Worm (Caenorhabditis elegans) whole organism, L4 larva: ENCODE results near the gene scl-8.

Experiments used
- F44E2.7 ChIP-seq: fragments of 200-800 bp; sonication (Bioruptor generic); IDR thresholded peaks from 2 replicates; pipeline ENCODE4 v2.1.2; 2022; ENCODE audit warnings: missing genetic modification characterization, missing compliant biosample characterization
- R02D3.7 ChIP-seq: fragments of 150-350 bp; sonication (generic microtip); optimal IDR thresholded peaks from 3 replicates; lab custom pipeline; 2014; ENCODE audit warnings: missing biosample characterization, missing genetic modification characterization
- T20F7.1 ChIP-seq: fragments of 200-800 bp; sonication (Bioruptor generic); optimal IDR thresholded peaks from 2 replicates; lab custom pipeline; 2018; ENCODE audit warnings: mild to moderate bottlenecking, missing genetic modification characterization, missing compliant biosample characterization
- T26A8.4 ChIP-seq: fragments of 200-800 bp; sonication (Bioruptor generic); IDR thresholded peaks from 2 replicates; pipeline ENCODE4 v1.3.6; 2022; ENCODE audit warnings: missing genetic modification characterization, missing compliant biosample characterization
- Y105C5A.15 ChIP-seq: fragments of 200-800 bp; sonication (Bioruptor generic); IDR thresholded peaks from 2 replicates; pipeline ENCODE4 v1.3.6; 2022; ENCODE audit warnings: missing genetic modification characterization, missing compliant biosample characterization
- Y48G9A.11 ChIP-seq: fragments of 200-800 bp; sonication (Bioruptor generic); IDR thresholded peaks from 2 replicates; pipeline ENCODE4 v1.3.6; 2022; ENCODE audit warnings: missing genetic modification reagents, missing genetic modification characterization, missing compliant biosample characterization
- Y75B8A.6 ChIP-seq: fragments of 200-800 bp; sonication (Bioruptor generic); IDR thresholded peaks from 2 replicates; pipeline ENCODE4 v1.3.6; 2022; ENCODE audit warnings: missing genetic modification reagents, missing genetic modification characterization, missing compliant biosample characterization
- ama-1 ChIP-seq: fragments of 150-350 bp; optimal IDR thresholded peaks from 2 replicates; lab custom pipeline; 2014; ENCODE audit warnings: inconsistent platforms, mixed read lengths
- ceh-20 ChIP-seq: fragments of 200-800 bp; sonication (Bioruptor generic); IDR thresholded peaks from 2 replicates; pipeline ENCODE4 v1.3.6; 2022; ENCODE audit warnings: missing genetic modification reagents, missing genetic modification characterization, missing compliant biosample characterization
- ceh-28 ChIP-seq: fragments of 150-350 bp; optimal IDR thresholded peaks from 2 replicates; lab custom pipeline; 2014; ENCODE audit warnings: missing biosample characterization, missing genetic modification reagents, missing genetic modification characterization
- ceh-62 ChIP-seq: sonication (generic microtip); optimal IDR thresholded peaks from 2 replicates; lab custom pipeline; 2017; ENCODE audit warnings: missing biosample characterization, missing genetic modification characterization
- ceh-82 ChIP-seq: sonication (generic microtip); optimal IDR thresholded peaks from 2 replicates; lab custom pipeline; 2017; ENCODE audit warnings: missing biosample characterization, missing genetic modification characterization
- ctbp-1 ChIP-seq: fragments of 200-800 bp; sonication (Bioruptor generic); IDR thresholded peaks from 2 replicates; pipeline ENCODE4 v1.3.6; 2022; ENCODE audit warnings: missing genetic modification reagents, missing genetic modification characterization, missing compliant biosample characterization
- daf-12 ChIP-seq: fragments of 150-350 bp; optimal IDR thresholded peaks from 2 replicates; lab custom pipeline; 2014; ENCODE audit warnings: missing biosample characterization, missing genetic modification reagents, missing genetic modification characterization
- daf-16 ChIP-seq, 3 experiments: sonication (generic microtip); optimal IDR thresholded peaks; 2 replicates each; lab custom pipeline; 2016 to 2017; ENCODE audit warnings: missing genetic modification characterization in 3 of 3, missing genetic modification reagents in 3 of 3, mild to moderate bottlenecking in 2 of 3, missing compliant biosample characterization in 2 of 3, missing biosample characterization in 1 of 3, moderate library complexity in 1 of 3
- daf-19 ChIP-seq: fragments of 200-800 bp; sonication (Bioruptor generic); conservative IDR thresholded peaks from 2 replicates; pipeline ENCODE4 v1.3.6; 2022; ENCODE audit warnings: missing genetic modification characterization, missing compliant biosample characterization
- daf-8 ChIP-seq: fragments of 200-800 bp; sonication (Bioruptor generic); IDR thresholded peaks from 2 replicates; pipeline ENCODE4 v1.3.6; 2022; ENCODE audit warnings: missing genetic modification characterization, missing compliant biosample characterization
- duxl-1 ChIP-seq: sonication (generic microtip); optimal IDR thresholded peaks from 2 replicates; lab custom pipeline; 2016; ENCODE audit warnings: mild to moderate bottlenecking, missing genetic modification characterization, moderate library complexity, missing compliant biosample characterization; ENCODE audit not compliant: poor library complexity
- egl-27 ChIP-seq: sonication (generic microtip); optimal IDR thresholded peaks from 3 replicates; lab custom pipeline; 2017; ENCODE audit warnings: missing biosample characterization, missing genetic modification reagents, missing genetic modification characterization
- gei-8 ChIP-seq: fragments of 200-800 bp; sonication (Bioruptor generic); optimal IDR thresholded peaks from 2 replicates; lab custom pipeline; 2018; ENCODE audit warnings: mild to moderate bottlenecking, missing genetic modification characterization, missing compliant biosample characterization
- hlh-30 ChIP-seq: sonication (generic microtip); optimal IDR thresholded peaks from 2 replicates; lab custom pipeline; 2017; ENCODE audit warnings: antibody characterized with exemption, mild to moderate bottlenecking, missing genetic modification characterization, missing compliant biosample characterization; ENCODE audit not compliant: insufficient read depth
- jun-1 ChIP-seq: fragments of 150-350 bp; optimal IDR thresholded peaks from 2 replicates; lab custom pipeline; 2014; ENCODE audit warnings: missing biosample characterization, missing genetic modification reagents, missing genetic modification characterization
- lim-7 ChIP-seq: fragments of 200-800 bp; sonication (Bioruptor generic); IDR thresholded peaks from 2 replicates; pipeline ENCODE4 v1.3.6; 2022; ENCODE audit warnings: missing genetic modification characterization, missing compliant biosample characterization
- lin-1 ChIP-seq: fragments of 200-800 bp; sonication (Bioruptor generic); IDR thresholded peaks from 2 replicates; pipeline ENCODE4 v1.3.6; 2022; ENCODE audit warnings: missing genetic modification reagents, missing genetic modification characterization, missing compliant biosample characterization
- lin-13 ChIP-seq: fragments of 150-350 bp; optimal IDR thresholded peaks from 2 replicates; lab custom pipeline; 2014; ENCODE audit warnings: missing biosample characterization, missing genetic modification reagents, missing genetic modification characterization
- lin-29 ChIP-seq: fragments of 200-800 bp; sonication (Bioruptor generic); IDR thresholded peaks from 2 replicates; pipeline ENCODE4 v1.3.6; 2022; ENCODE audit warnings: missing genetic modification reagents, missing genetic modification characterization, missing compliant biosample characterization
- lin-38 ChIP-seq: fragments of 200-800 bp; sonication (Bioruptor generic); IDR thresholded peaks from 2 replicates; pipeline ENCODE4 v1.3.6; 2022; ENCODE audit warnings: missing genetic modification reagents, missing genetic modification characterization, missing compliant biosample characterization
- lin-39 ChIP-seq: fragments of 150-350 bp; optimal IDR thresholded peaks from 2 replicates; lab custom pipeline; 2014; ENCODE audit warnings: missing biosample characterization, missing genetic modification reagents, missing genetic modification characterization
- lir-3 ChIP-seq: sonication (generic microtip); optimal IDR thresholded peaks from 2 replicates; lab custom pipeline; 2016; ENCODE audit warnings: mild to moderate bottlenecking, missing genetic modification characterization, missing compliant biosample characterization
- madf-5 ChIP-seq, 2 experiments: fragments of 200-800 bp; sonication (Bioruptor generic); IDR thresholded peaks; 2 replicates each; pipeline ENCODE4 v1.3.6; 2022; ENCODE audit warnings: missing compliant biosample characterization in 2 of 2, missing genetic modification characterization in 2 of 2
- mdl-1 ChIP-seq, 2 experiments: fragments of 150-350 bp in 1 of 2; sonication (generic microtip) in 1 of 2; optimal IDR thresholded peaks; 2 replicates each; lab custom pipeline; 2014 to 2017; ENCODE audit warnings: missing biosample characterization in 2 of 2, missing genetic modification characterization in 2 of 2
- mep-1 ChIP-seq: fragments of 150-350 bp; sonication (generic microtip); optimal IDR thresholded peaks from 3 replicates; lab custom pipeline; 2014; ENCODE audit warnings: missing biosample characterization, missing genetic modification characterization
- nhr-102 ChIP-seq: sonication (generic microtip); optimal IDR thresholded peaks from 2 replicates; lab custom pipeline; 2016; ENCODE audit warnings: mild to moderate bottlenecking, missing genetic modification characterization, moderate library complexity, missing compliant biosample characterization
- nhr-237 ChIP-seq: sonication (generic microtip); optimal IDR thresholded peaks from 2 replicates; lab custom pipeline; 2017; ENCODE audit warnings: missing biosample characterization, missing genetic modification characterization
- nhr-25 ChIP-seq: sonication (generic microtip); optimal IDR thresholded peaks from 2 replicates; lab custom pipeline; 2017; ENCODE audit warnings: missing genetic modification characterization, mild to moderate bottlenecking, missing compliant biosample characterization, antibody characterized with exemption, moderate library complexity, borderline replicate concordance; ENCODE audit not compliant: insufficient read depth
- nhr-28 ChIP-seq: fragments of 150-350 bp; optimal IDR thresholded peaks from 2 replicates; lab custom pipeline; 2014; ENCODE audit warnings: missing biosample characterization, missing genetic modification characterization
- nhr-41 ChIP-seq: fragments of 200-800 bp; sonication (Bioruptor generic); IDR thresholded peaks from 2 replicates; pipeline ENCODE4 v1.3.6; 2022; ENCODE audit warnings: missing genetic modification reagents, missing genetic modification characterization, missing compliant biosample characterization
- nhr-42 ChIP-seq: fragments of 200-800 bp; sonication (Bioruptor generic); IDR thresholded peaks from 2 replicates; pipeline ENCODE4 v1.3.6; 2022; ENCODE audit warnings: missing genetic modification characterization, missing compliant biosample characterization
- nhr-48 ChIP-seq: sonication (generic microtip); optimal IDR thresholded peaks from 2 replicates; lab custom pipeline; 2016; ENCODE audit warnings: mild to moderate bottlenecking, missing genetic modification characterization, missing compliant biosample characterization
- nhr-6 ChIP-seq: fragments of 150-350 bp; optimal IDR thresholded peaks from 2 replicates; lab custom pipeline; 2014; ENCODE audit warnings: missing biosample characterization, missing genetic modification characterization
- pqm-1 ChIP-seq: sonication (generic microtip); optimal IDR thresholded peaks from 2 replicates; lab custom pipeline; 2017; ENCODE audit warnings: missing biosample characterization, missing genetic modification characterization
- rbr-2 ChIP-seq: sonication (generic microtip); optimal IDR thresholded peaks from 2 replicates; lab custom pipeline; 2016; ENCODE audit warnings: missing genotype, missing genetic modification characterization, missing compliant biosample characterization
- sdz-12 ChIP-seq: fragments of 200-800 bp; sonication (Bioruptor generic); optimal IDR thresholded peaks from 2 replicates; lab custom pipeline; 2018; ENCODE audit warnings: mild to moderate bottlenecking, missing genetic modification characterization, missing compliant biosample characterization
- snpc-1.2 ChIP-seq: fragments of 200-800 bp; sonication (Bioruptor generic); IDR thresholded peaks from 2 replicates; pipeline ENCODE4 v1.3.6; 2022; ENCODE audit warnings: missing genetic modification reagents, missing genetic modification characterization, missing compliant biosample characterization
- snpc-4 ChIP-seq: fragments of 150-350 bp; optimal IDR thresholded peaks from 2 replicates; lab custom pipeline; 2014; ENCODE audit warnings: missing biosample characterization, missing genetic modification characterization
- spr-1 ChIP-seq: sonication (generic microtip); optimal IDR thresholded peaks from 2 replicates; lab custom pipeline; 2016; ENCODE audit warnings: mild to moderate bottlenecking, missing genetic modification characterization, missing compliant biosample characterization
- unc-130 ChIP-seq: sonication (generic microtip); optimal IDR thresholded peaks from 2 replicates; lab custom pipeline; 2016; ENCODE audit warnings: missing genetic modification reagents, missing genetic modification characterization, missing compliant biosample characterization
- unc-39 ChIP-seq: sonication (generic microtip); optimal IDR thresholded peaks from 2 replicates; lab custom pipeline; 2017; ENCODE audit warnings: missing biosample characterization, missing genetic modification characterization
- unc-62 ChIP-seq, 3 experiments: fragments of 150-350 bp in 1 of 3; sonication (generic microtip); optimal IDR thresholded peaks in 2 of 3; peaks in 1 of 3; 1 replicate in 1 of 3; 2 replicates in 2 of 3; lab custom pipeline; 2014 to 2017; ENCODE audit warnings: missing biosample characterization in 3 of 3, missing genetic modification characterization in 3 of 3, missing genetic modification reagents in 3 of 3, missing genotype in 1 of 3
- vab-7 ChIP-seq: fragments of 200-800 bp; sonication (Bioruptor generic); IDR thresholded peaks from 2 replicates; pipeline ENCODE4 v1.3.6; 2022; ENCODE audit warnings: missing genetic modification reagents, missing genetic modification characterization, missing compliant biosample characterization
- zfp-3 ChIP-seq: fragments of 200-800 bp; sonication (Bioruptor generic); conservative IDR thresholded peaks from 2 replicates; pipeline ENCODE4 v1.3.6; 2022; ENCODE audit warnings: missing genetic modification reagents, missing genetic modification characterization, missing compliant biosample characterization
- zip-11 ChIP-seq: fragments of 200-800 bp; sonication (Bioruptor generic); IDR thresholded peaks from 2 replicates; pipeline ENCODE4 v1.3.6; 2022; ENCODE audit warnings: missing genetic modification characterization, missing compliant biosample characterization

Gene scl-8

DNA sequence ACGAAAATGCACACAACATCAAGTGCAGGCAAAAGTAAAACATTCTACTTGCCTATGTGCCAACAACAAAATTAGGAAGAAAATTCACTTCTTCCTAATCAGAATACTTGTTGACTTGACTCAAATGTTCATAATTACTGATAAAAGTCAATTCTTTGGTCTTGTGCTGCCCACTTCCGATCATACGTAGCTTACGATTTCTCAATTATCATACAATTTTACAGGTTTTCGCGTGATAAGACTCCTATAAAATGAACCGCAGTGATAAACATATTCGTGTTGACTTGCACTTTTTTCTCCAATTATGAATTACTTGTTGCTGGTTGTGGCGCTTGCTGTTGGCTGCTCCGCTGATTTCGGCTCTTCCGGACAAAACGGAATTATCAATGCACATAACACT is 14.1 kb upstream of the scl-8 start, which contains the start of gene scl-2 (continued):
- TF ChIP-seq Y105C5A.15 (GFP tag; lab: Robert Waterston, UW) (no peak), nhr-28 (tag; lab: Kevin White, UChicago) (peak; percentile 95), daf-19 (GFP tag; lab: Robert Waterston, UW) (no peak), daf-16 (GFP tag; optimal IDR thresholded peaks at IDR 0.05; lab: Kevin White, UChicago) (no peak), daf-16 (tag; optimal IDR thresholded peaks at IDR 0.05; lab: Kevin White, UChicago) (peak; percentile 99), mep-1 (no peak), lin-39 (no peak), madf-5 (GFP tag; IDR thresholded peaks at IDR 0.05; lab: Robert Waterston, UW) (no peak), unc-130 (GFP tag; lab: Kevin White, UChicago) (no peak), ceh-20 (GFP tag; lab: Robert Waterston, UW) (no peak), lim-7 (no peak), unc-62 (GFP tag; optimal IDR thresholded peaks at IDR 0.05 in 1 of 2; lab: Kevin White, UChicago) (no peak), unc-62 (tag; optimal IDR thresholded peaks at IDR 0.05; lab: Kevin White, UChicago) (no peak), snpc-1.2 (GFP tag; lab: Robert Waterston, UW) (no peak), T20F7.1 (GFP tag; lab: Kevin White, UChicago) (no peak), ceh-62 (no peak), zip-11 (GFP tag; lab: Robert Waterston, UW) (no peak), pqm-1 (peak; percentile 99), spr-1 (no peak), nhr-41 (no peak), sdz-12 (no peak), lin-1 (GFP tag; lab: Robert Waterston, UW) (peak; percentile 75; the same call in 1 of the 2 replicates), egl-27 (tag; lab: Kevin White, UChicago) (no peak), ceh-82 (tag; lab: Kevin White, UChicago) (no peak), nhr-42 (GFP tag; lab: Robert Waterston, UW) (no peak), duxl-1 (tag; lab: Kevin White, UChicago) (no peak), snpc-4 (tag; lab: Kevin White, UChicago) (no peak), nhr-6 (tag; lab: Kevin White, UChicago) (peak; percentile 74), daf-12 (tag; lab: Kevin White, UChicago) (no peak), R02D3.7 (tag; lab: Kevin White, UChicago) (no peak), Y48G9A.11 (GFP tag; lab: Robert Waterston, UW) (no peak), nhr-102 (tag; lab: Kevin White, UChicago) (no peak), Y75B8A.6 (GFP tag; lab: Robert Waterston, UW) (no peak), daf-8 (GFP tag; lab: Robert Waterston, UW) (no peak), nhr-237 (no peak), zfp-3 (no peak), hlh-30 (tag; lab: Kevin White, UChicago) (peak; percentile 70), rbr-2 (tag; lab: Kevin White, UChicago) (no peak), nhr-25 (tag; lab: Kevin White, UChicago) (no peak), T26A8.4 (no peak), lin-29 (GFP tag; lab: Robert Waterston, UW) (no peak), lin-13 (no peak), nhr-48 (tag; lab: Kevin White, UChicago) (no peak), gei-8 (GFP tag; lab: Kevin White, UChicago) (no peak), vab-7 (GFP tag; lab: Robert Waterston, UW) (no peak), lin-38 (GFP tag; lab: Robert Waterston, UW) (no peak), lir-3 (tag; lab: Kevin White, UChicago) (no peak), ama-1 (peak; percentile 50), ctbp-1 (no peak), unc-39 (tag; lab: Kevin White, UChicago) (no peak), ceh-28 (tag; lab: Kevin White, UChicago) (no peak), jun-1 (no peak), mdl-1 (tag; optimal IDR thresholded peaks at IDR 0.05; lab: Kevin White, UChicago) (no peak), F44E2.7 (no peak)
